Fruit fly (Drosophila melanogaster): ENCODE measurements around the gene CG9717.
A peak's percentile ranks its signal among the peaks of the same experiment; 100 is the strongest.

Gene CG9717

dm6 chr3R:30590845-30591244 is 3.7 kb upstream of the CG9717 start:
- TF ChIP-seq D1 (tag; optimal IDR thresholded peaks at IDR 0.05), result no peak
- no peak for TF ChIP-seq CG8159 (tag; optimal IDR thresholded peaks at IDR 0.05)
- TF ChIP-seq gl (tag; optimal IDR thresholded peaks at IDR 0.05), result no peak
- TF ChIP-seq CG34367 (tag; optimal IDR thresholded peaks at IDR 0.05), result no peak
- no peak for TF ChIP-seq rn (GFP tag; IDR thresholded peaks at IDR 0.05)
- no peak for TF ChIP-seq CG32121 (GFP tag; IDR thresholded peaks at IDR 0.05)
- TF ChIP-seq CG12605 (GFP tag; IDR thresholded peaks at IDR 0.05), result no peak
- TF ChIP-seq CG17806 (tag; optimal IDR thresholded peaks at IDR 0.05), result no peak
- TF ChIP-seq Ets98B (GFP tag; IDR thresholded peaks at IDR 0.05), result no peak
- no peak for TF ChIP-seq Pif1B (GFP tag; optimal IDR thresholded peaks at IDR 0.05)
- no peak for TF ChIP-seq CG4496 (GFP tag; IDR thresholded peaks at IDR 0.05)
- no peak for TF ChIP-seq CG15710 (tag; optimal IDR thresholded peaks at IDR 0.05)
- no peak for TF ChIP-seq CG9948 (tag; optimal IDR thresholded peaks at IDR 0.05)
- TF ChIP-seq Pif1A (GFP tag; optimal IDR thresholded peaks at IDR 0.05), result no peak
- no peak for TF ChIP-seq Snoo (tag; optimal IDR thresholded peaks at IDR 0.05)

dm6 chr3R:30590237-30590636 is 3.1 kb upstream of the CG9717 start:
- TF ChIP-seq CG8159 (tag; optimal IDR thresholded peaks at IDR 0.05) (peak; percentile 19), Pif1B (GFP tag; optimal IDR thresholded peaks at IDR 0.05) (peak; percentile 3), gl (tag; optimal IDR thresholded peaks at IDR 0.05) (no peak), CG10348 (GFP tag; IDR thresholded peaks at IDR 0.05) (no peak), Snoo (tag; optimal IDR thresholded peaks at IDR 0.05) (no peak), CG13204 (GFP tag; optimal IDR thresholded peaks at IDR 0.05) (no peak), CG34367 (tag; optimal IDR thresholded peaks at IDR 0.05) (no peak)

- TF ChIP-seq CG34367 (tag; optimal IDR thresholded peaks at IDR 0.05), result no peak
- no peak for TF ChIP-seq CG4496 (GFP tag; IDR thresholded peaks at IDR 0.05)
- no peak for TF ChIP-seq CG14655 (GFP tag; optimal IDR thresholded peaks at IDR 0.05)
- no peak for TF ChIP-seq fd96Ca (GFP tag; IDR thresholded peaks at IDR 0.05)
- no peak for TF ChIP-seq CG8159 (tag; optimal IDR thresholded peaks at IDR 0.05)
- no peak for TF ChIP-seq D1 (tag; optimal IDR thresholded peaks at IDR 0.05)
- no peak for TF ChIP-seq Ets98B (GFP tag; IDR thresholded peaks at IDR 0.05)
- TF ChIP-seq CG15710 (tag; optimal IDR thresholded peaks at IDR 0.05), result no peak
- no peak for TF ChIP-seq rn (GFP tag; IDR thresholded peaks at IDR 0.05)
- TF ChIP-seq CG10348 (GFP tag; IDR thresholded peaks at IDR 0.05), result no peak
- no peak for TF ChIP-seq EcR (GFP tag; optimal IDR thresholded peaks at IDR 0.05)
- no peak for TF ChIP-seq CG32121 (GFP tag; IDR thresholded peaks at IDR 0.05)
- TF ChIP-seq CG8301 (tag; optimal IDR thresholded peaks at IDR 0.05), result no peak
- no peak for TF ChIP-seq Pif1A (GFP tag; optimal IDR thresholded peaks at IDR 0.05)
- TF ChIP-seq CG17806 (tag; optimal IDR thresholded peaks at IDR 0.05), result no peak
Measured at dm6 chr3R:30583542-30583941, 3.6 kb downstream of the CG9717 start, which contains the start of gene Rpt6R. Gene Rpt6R (minus strand): TSS chr3R:30583697.

- TF ChIP-seq CG8159 (tag; optimal IDR thresholded peaks at IDR 0.05) (no peak), CG12605 (GFP tag; IDR thresholded peaks at IDR 0.05) (no peak), CG8301 (tag; optimal IDR thresholded peaks at IDR 0.05) (no peak), CG13204 (GFP tag; optimal IDR thresholded peaks at IDR 0.05) (no peak), CG4496 (GFP tag; IDR thresholded peaks at IDR 0.05) (no peak), CG9948 (tag; optimal IDR thresholded peaks at IDR 0.05) (no peak)
Measured at dm6 chr3R:30579129-30579528, 8.0 kb downstream of the CG9717 start, which contains the start of gene CG9702. Gene CG9702 (plus strand): TSS chr3R:30579429.

- TF ChIP-seq CG17806 (tag; optimal IDR thresholded peaks at IDR 0.05) (peak; percentile 92), CG12605 (GFP tag; IDR thresholded peaks at IDR 0.05) (peak; percentile 72), CG8159 (tag; optimal IDR thresholded peaks at IDR 0.05) (peak; percentile 92), gl (tag; optimal IDR thresholded peaks at IDR 0.05) (peak; percentile 83), CG13204 (GFP tag; optimal IDR thresholded peaks at IDR 0.05) (peak; percentile 71), rn (GFP tag; IDR thresholded peaks at IDR 0.05) (peak; percentile 74), Snoo (tag; optimal IDR thresholded peaks at IDR 0.05) (peak; percentile 88), CG34367 (tag; optimal IDR thresholded peaks at IDR 0.05) (peak; percentile 92), EcR (GFP tag; optimal IDR thresholded peaks at IDR 0.05) (peak; percentile 75), fd96Ca (GFP tag; IDR thresholded peaks at IDR 0.05) (peak; percentile 85), CG4496 (GFP tag; IDR thresholded peaks at IDR 0.05) (peak; percentile 92), CG8301 (tag; optimal IDR thresholded peaks at IDR 0.05) (peak; percentile 90), CG10348 (GFP tag; IDR thresholded peaks at IDR 0.05) (peak; percentile 80), Pif1B (GFP tag; optimal IDR thresholded peaks at IDR 0.05) (peak; percentile 90), CG15710 (tag; optimal IDR thresholded peaks at IDR 0.05) (peak; percentile 88), CG14655 (GFP tag; optimal IDR thresholded peaks at IDR 0.05) (peak; percentile 88), Ets98B (GFP tag; IDR thresholded peaks at IDR 0.05) (peak; percentile 89), CG32121 (GFP tag; IDR thresholded peaks at IDR 0.05) (peak; percentile 89), D1 (tag; optimal IDR thresholded peaks at IDR 0.05) (no peak), Pif1A (GFP tag; optimal IDR thresholded peaks at IDR 0.05) (peak; percentile 88), CG9948 (tag; optimal IDR thresholded peaks at IDR 0.05) (peak; percentile 93)
Measured at dm6 chr3R:30570554-30571141, 16.5 kb downstream of the CG9717 start.

- TF ChIP-seq gl (tag; optimal IDR thresholded peaks at IDR 0.05) (no peak), CG14655 (GFP tag; optimal IDR thresholded peaks at IDR 0.05) (peak; percentile 80), CG13204 (GFP tag; optimal IDR thresholded peaks at IDR 0.05) (no peak), CG9948 (tag; optimal IDR thresholded peaks at IDR 0.05) (peak; percentile 53), rn (GFP tag; IDR thresholded peaks at IDR 0.05) (no peak), CG12605 (GFP tag; IDR thresholded peaks at IDR 0.05) (peak; percentile 45; the same call in 1 of the 2 replicates), CG34367 (tag; optimal IDR thresholded peaks at IDR 0.05) (no peak), CG8159 (tag; optimal IDR thresholded peaks at IDR 0.05) (peak; percentile 31), CG15710 (tag; optimal IDR thresholded peaks at IDR 0.05) (peak; percentile 31), Pif1B (GFP tag; optimal IDR thresholded peaks at IDR 0.05) (peak; percentile 4), Snoo (tag; optimal IDR thresholded peaks at IDR 0.05) (no peak), CG32121 (GFP tag; IDR thresholded peaks at IDR 0.05) (peak; percentile 34; the same call in 1 of the 2 replicates), EcR (GFP tag; optimal IDR thresholded peaks at IDR 0.05) (no peak), D1 (tag; optimal IDR thresholded peaks at IDR 0.05) (no peak), CG8301 (tag; optimal IDR thresholded peaks at IDR 0.05) (peak; percentile 80), Ets98B (GFP tag; IDR thresholded peaks at IDR 0.05) (peak; percentile 76), CG10348 (GFP tag; IDR thresholded peaks at IDR 0.05) (no peak), Pif1A (GFP tag; optimal IDR thresholded peaks at IDR 0.05) (peak; percentile 60), fd96Ca (GFP tag; IDR thresholded peaks at IDR 0.05) (peak; percentile 76), CG17806 (tag; optimal IDR thresholded peaks at IDR 0.05) (peak; percentile 36), CG4496 (GFP tag; IDR thresholded peaks at IDR 0.05) (peak; percentile 76)
Measured at dm6 chr3R:30567215-30567614, 19.9 kb downstream of the CG9717 start.

All from whole organism, pupa.